Worm (Caenorhabditis elegans) whole organism, young adult: ENCODE measurements around the gene Y39B6A.34.

Experiments
- B0336.3 ChIP-seq: fragments of 200-800 bp; sonication (Bioruptor generic); IDR thresholded peaks from 2 replicates; pipeline ENCODE4 v1.3.6; 2022; ENCODE audit warnings: missing genetic modification characterization, missing compliant biosample characterization
- C06A6.2 ChIP-seq: fragments of 200-800 bp; sonication (Bioruptor generic); conservative IDR thresholded peaks from 2 replicates; pipeline ENCODE4 v1.3.6; 2022; ENCODE audit warnings: missing genetic modification characterization, missing compliant biosample characterization
- D2030.7 ChIP-seq: fragments of 200-800 bp; sonication (Bioruptor generic); IDR thresholded peaks from 2 replicates; pipeline ENCODE4 v1.3.6; 2022; ENCODE audit warnings: missing genetic modification reagents, missing genetic modification characterization, missing compliant biosample characterization
- F22D6.2 ChIP-seq: sonication (generic microtip); optimal IDR thresholded peaks from 2 replicates; lab custom pipeline; 2016; ENCODE audit warnings: mild to moderate bottlenecking, missing genetic modification characterization, missing compliant biosample characterization
- F23B12.7 ChIP-seq: sonication (generic microtip); optimal IDR thresholded peaks from 2 replicates; lab custom pipeline; 2017; ENCODE audit warnings: missing genetic modification characterization, mild to moderate bottlenecking, missing compliant biosample characterization, antibody characterized with exemption, moderate library complexity; ENCODE audit not compliant: insufficient read depth
- F37B4.10 ChIP-seq: fragments of 200-800 bp; sonication (Bioruptor generic); IDR thresholded peaks from 2 replicates; pipeline ENCODE4 v1.3.6; 2022; ENCODE audit warnings: missing genetic modification characterization, missing compliant biosample characterization
- F57A8.1 ChIP-seq: fragments of 200-800 bp; sonication (Bioruptor generic); optimal IDR thresholded peaks from 2 replicates; lab custom pipeline; 2018; ENCODE audit warnings: mild to moderate bottlenecking, missing genetic modification characterization, moderate library complexity, missing compliant biosample characterization
- K11D2.4 ChIP-seq: fragments of 200-800 bp; sonication (Bioruptor generic); IDR thresholded peaks from 2 replicates; pipeline ENCODE4 v1.3.6; 2022; ENCODE audit warnings: missing genetic modification reagents, missing genetic modification characterization, missing compliant biosample characterization
- Y53G8AR.9 ChIP-seq: fragments of 200-800 bp; sonication (Bioruptor generic); conservative IDR thresholded peaks from 2 replicates; pipeline ENCODE4 v1.3.6; 2022; ENCODE audit warnings: missing genetic modification reagents, missing genetic modification characterization, missing compliant biosample characterization
- Y67H2A.10 ChIP-seq: fragments of 200-800 bp; sonication (Bioruptor generic); conservative IDR thresholded peaks from 2 replicates; pipeline ENCODE4 v1.3.6; 2022; ENCODE audit warnings: missing genetic modification reagents, missing genetic modification characterization, missing compliant biosample characterization
- attf-3 ChIP-seq: fragments of 200-800 bp; sonication (Bioruptor generic); conservative IDR thresholded peaks from 2 replicates; pipeline ENCODE4 v1.3.6; 2022; ENCODE audit warnings: missing genetic modification reagents, missing genetic modification characterization, missing compliant biosample characterization
- ccch-3 ChIP-seq: fragments of 200-800 bp; sonication (Bioruptor generic); optimal IDR thresholded peaks from 2 replicates; lab custom pipeline; 2018; ENCODE audit warnings: mild to moderate bottlenecking, missing genetic modification characterization, missing compliant biosample characterization
- cebp-2 ChIP-seq: fragments of 200-800 bp; sonication (Bioruptor generic); IDR thresholded peaks from 2 replicates; pipeline ENCODE4 v1.3.6; 2022; ENCODE audit warnings: missing genetic modification characterization, missing compliant biosample characterization
- ceh-27 ChIP-seq: fragments of 200-800 bp; sonication (Bioruptor generic); optimal IDR thresholded peaks from 2 replicates; lab custom pipeline; 2018; ENCODE audit warnings: mild to moderate bottlenecking, missing genetic modification characterization, moderate library complexity, missing compliant biosample characterization
- egl-44 ChIP-seq: fragments of 200-800 bp; sonication (Bioruptor generic); IDR thresholded peaks from 2 replicates; pipeline ENCODE4 v1.3.6; 2022; ENCODE audit warnings: missing genetic modification reagents, missing genetic modification characterization, missing compliant biosample characterization
- egrh-3 ChIP-seq: fragments of 200-800 bp; sonication (Bioruptor generic); IDR thresholded peaks from 2 replicates; pipeline ENCODE4 v1.3.6; 2022; ENCODE audit warnings: missing genetic modification reagents, missing genetic modification characterization, missing compliant biosample characterization
- ets-4 ChIP-seq: fragments of 200-800 bp; sonication (Bioruptor generic); optimal IDR thresholded peaks from 2 replicates; lab custom pipeline; 2018; ENCODE audit warnings: mild to moderate bottlenecking, missing genetic modification characterization, missing compliant biosample characterization
- gei-17 ChIP-seq: fragments of 200-800 bp; sonication (Bioruptor generic); optimal IDR thresholded peaks from 2 replicates; lab custom pipeline; 2018; ENCODE audit warnings: mild to moderate bottlenecking, missing genetic modification characterization, missing compliant biosample characterization
- hlh-12 ChIP-seq: sonication (generic microtip); optimal IDR thresholded peaks from 2 replicates; lab custom pipeline; 2016; ENCODE audit warnings: missing genetic modification characterization, missing compliant biosample characterization
- hlh-26 ChIP-seq: fragments of 200-800 bp; sonication (Bioruptor generic); conservative IDR thresholded peaks from 2 replicates; pipeline ENCODE4 v1.3.6; 2022; ENCODE audit warnings: missing genetic modification reagents, missing genetic modification characterization, missing compliant biosample characterization
- hmg-1.2 ChIP-seq: fragments of 200-800 bp; sonication (Bioruptor generic); IDR thresholded peaks from 2 replicates; pipeline ENCODE4 v1.3.6; 2022; ENCODE audit warnings: missing genetic modification reagents, missing genetic modification characterization, missing compliant biosample characterization
- let-526 ChIP-seq: fragments of 200-800 bp; sonication (Bioruptor generic); IDR thresholded peaks from 2 replicates; pipeline ENCODE4 v1.3.6; 2022; ENCODE audit warnings: missing genetic modification reagents, missing genetic modification characterization, missing compliant biosample characterization
- lin-26 ChIP-seq: fragments of 200-800 bp; sonication (Bioruptor generic); IDR thresholded peaks from 2 replicates; pipeline ENCODE4 v1.3.6; 2022; ENCODE audit warnings: missing genetic modification reagents, missing genetic modification characterization, missing compliant biosample characterization
- lin-40 ChIP-seq: sonication (generic microtip); optimal IDR thresholded peaks from 2 replicates; lab custom pipeline; 2016; ENCODE audit warnings: missing genetic modification characterization, mild to moderate bottlenecking, missing compliant biosample characterization, missing genotype, missing genetic modification reagents
- lir-1 ChIP-seq: fragments of 200-800 bp; sonication (Bioruptor generic); conservative IDR thresholded peaks from 2 replicates; pipeline ENCODE4 v1.3.6; 2022; ENCODE audit warnings: missing genetic modification reagents, missing genetic modification characterization, missing compliant biosample characterization
- mcd-1 ChIP-seq: fragments of 200-800 bp; sonication (Bioruptor generic); IDR thresholded peaks from 2 replicates; pipeline ENCODE4 v1.3.6; 2022; ENCODE audit warnings: missing genetic modification reagents, missing genetic modification characterization, missing compliant biosample characterization
- mel-28 ChIP-seq: sonication (generic microtip); optimal IDR thresholded peaks from 2 replicates; lab custom pipeline; 2016; ENCODE audit warnings: borderline replicate concordance, mild to moderate bottlenecking, missing genetic modification characterization, missing compliant biosample characterization
- nfya-1 ChIP-seq: sonication (generic microtip); optimal IDR thresholded peaks from 2 replicates; lab custom pipeline; 2017; ENCODE audit warnings: antibody characterized with exemption, missing compliant biosample characterization, missing genetic modification characterization, borderline replicate concordance; ENCODE audit not compliant: insufficient read depth
- nfyb-1 ChIP-seq: fragments of 200-800 bp; sonication (Bioruptor generic); IDR thresholded peaks from 2 replicates; pipeline ENCODE4 v1.3.6; 2022; ENCODE audit warnings: missing genetic modification reagents, missing genetic modification characterization, missing compliant biosample characterization
- nhr-120 ChIP-seq: fragments of 200-800 bp; sonication (Bioruptor generic); IDR thresholded peaks from 2 replicates; pipeline ENCODE4 v1.3.6; 2022; ENCODE audit warnings: missing genetic modification characterization, missing compliant biosample characterization
- pbrm-1 ChIP-seq: fragments of 200-800 bp; sonication (Bioruptor generic); IDR thresholded peaks from 2 replicates; pipeline ENCODE4 v1.3.6; 2022; ENCODE audit warnings: missing genetic modification reagents, missing genetic modification characterization, missing compliant biosample characterization
- snpc-1.1 ChIP-seq: sonication (generic microtip); optimal IDR thresholded peaks from 2 replicates; lab custom pipeline; 2017; ENCODE audit warnings: missing genetic modification characterization, mild to moderate bottlenecking, missing compliant biosample characterization, antibody characterized with exemption, moderate library complexity, missing genotype, missing genetic modification reagents; ENCODE audit not compliant: insufficient read depth
- snpc-1.3 ChIP-seq: sonication (generic microtip); optimal IDR thresholded peaks from 2 replicates; lab custom pipeline; 2017; ENCODE audit warnings: missing genetic modification characterization, mild to moderate bottlenecking, missing compliant biosample characterization, antibody characterized with exemption, moderate library complexity, missing genotype, missing genetic modification reagents; ENCODE audit not compliant: insufficient read depth
- snpc-3.4 ChIP-seq: sonication (generic microtip); optimal IDR thresholded peaks from 2 replicates; lab custom pipeline; 2017; ENCODE audit warnings: missing genetic modification characterization, mild to moderate bottlenecking, missing compliant biosample characterization, antibody characterized with exemption, moderate library complexity, missing genotype, missing genetic modification reagents
- tbp1 ChIP-seq: fragments of 200-800 bp; sonication (Bioruptor generic); optimal IDR thresholded peaks from 2 replicates; lab custom pipeline; 2018; ENCODE audit warnings: mild to moderate bottlenecking, missing genetic modification characterization, missing compliant biosample characterization
- zfh-2 ChIP-seq: fragments of 200-800 bp; sonication (Bioruptor generic); conservative IDR thresholded peaks from 2 replicates; pipeline ENCODE4 v1.3.6; 2022; ENCODE audit warnings: missing genetic modification reagents, missing genetic modification characterization, missing compliant biosample characterization
- zim-3 ChIP-seq: sonication (generic microtip); optimal IDR thresholded peaks from 2 replicates; lab custom pipeline; 2017; ENCODE audit warnings: mild to moderate bottlenecking, missing genetic modification characterization, moderate library complexity, missing compliant biosample characterization
- ztf-18 ChIP-seq: sonication (generic microtip); optimal IDR thresholded peaks from 2 replicates; lab custom pipeline; 2016; ENCODE audit warnings: missing genotype, mild to moderate bottlenecking, missing genetic modification characterization, missing compliant biosample characterization
- ztf-25 ChIP-seq: fragments of 200-800 bp; sonication (Bioruptor generic); IDR thresholded peaks from 2 replicates; pipeline ENCODE4 v1.3.6; 2022; ENCODE audit warnings: missing genetic modification reagents, missing genetic modification characterization, missing compliant biosample characterization

Gene Y39B6A.34

DNA sequence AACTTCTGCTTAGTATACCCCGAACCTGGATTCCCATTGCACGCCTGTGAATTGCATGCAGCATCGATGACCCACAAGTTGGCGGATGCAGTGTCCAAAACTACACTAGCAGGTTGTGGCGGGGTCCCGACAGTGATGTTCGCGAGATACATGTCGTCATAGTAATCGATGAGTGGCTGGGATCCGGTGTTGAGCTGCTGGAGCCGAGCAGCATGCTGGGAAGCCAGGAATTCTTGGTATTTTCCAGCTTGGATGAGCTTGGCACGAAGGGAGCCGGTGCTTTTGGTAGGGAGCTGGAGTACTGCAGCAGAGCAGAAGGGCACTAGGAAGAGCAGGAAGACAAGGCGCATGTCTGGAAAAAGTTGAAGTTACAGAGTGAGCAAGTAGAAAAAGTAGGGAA lies 41.4 kb downstream of the Y39B6A.34 start, which contains the start of gene asp-16:
asp-16 (minus strand) TSS at position 350 of the 400 bp plus-strand sequence.
- TF ChIP-seq F22D6.2 (tag; lab: Kevin White, UChicago) (no peak), ccch-3 (GFP tag; lab: Kevin White, UChicago) (no peak), egrh-3 (GFP tag; lab: Robert Waterston, UW) (peak; percentile 41; the same call in 1 of the 2 replicates), zfh-2 (GFP tag; lab: Robert Waterston, UW) (peak; percentile 68)

DNA sequence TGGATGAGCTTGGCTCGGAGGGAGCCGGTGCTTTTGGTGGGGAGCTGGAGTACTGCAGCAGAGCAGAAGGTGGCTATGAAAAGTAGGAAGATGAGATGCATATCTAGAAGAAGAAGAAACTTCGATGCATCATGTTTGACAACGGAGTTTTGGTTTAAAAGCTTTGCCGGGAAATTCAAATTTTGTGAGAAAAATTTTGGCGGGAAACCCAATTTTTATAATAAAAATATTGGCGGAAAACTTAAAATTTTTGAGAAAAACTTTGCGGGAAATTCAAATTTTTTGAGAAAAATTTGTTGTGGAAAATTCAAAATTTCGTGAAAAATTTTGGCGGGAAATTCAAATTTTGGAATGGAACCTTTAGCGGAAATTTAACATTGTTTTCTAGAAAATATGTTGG lies 43.9 kb downstream of the Y39B6A.34 start, which contains the start of gene asp-15:
asp-15 (minus strand) TSS at position 101 of the 400 bp plus-strand sequence.
- TF ChIP-seq nhr-120 (no peak), lin-26 (GFP tag; lab: Robert Waterston, UW) (0 out of 2 replicates have a peak, but pooled peaks have one; percentile 12)

DNA sequence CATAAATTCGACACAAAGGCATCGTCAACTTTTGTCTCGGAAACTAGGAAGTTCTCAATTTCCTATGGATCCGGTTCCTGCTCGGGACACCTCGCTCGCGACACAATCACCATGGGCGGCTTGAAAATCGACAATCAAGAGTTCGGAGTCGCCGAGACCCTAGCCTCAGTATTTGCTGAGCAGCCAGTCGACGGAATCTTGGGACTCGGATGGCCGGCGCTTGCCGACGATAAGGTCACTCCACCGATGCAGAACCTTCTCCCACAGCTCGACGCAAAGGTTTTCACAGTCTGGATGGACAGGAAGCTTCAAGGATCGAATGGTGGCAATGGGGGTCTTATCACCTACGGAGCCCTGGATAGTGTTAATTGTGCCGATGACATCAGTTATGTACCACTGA lies 46.6 kb downstream of the Y39B6A.34 start:
- TF ChIP-seq zfh-2 (GFP tag; lab: Robert Waterston, UW) (peak; percentile 73), mcd-1 (GFP tag; lab: Robert Waterston, UW) (0 out of 2 replicates have a peak, but pooled peaks have one; percentile 11), zim-3 (tag; lab: Kevin White, UChicago) (no peak)

DNA sequence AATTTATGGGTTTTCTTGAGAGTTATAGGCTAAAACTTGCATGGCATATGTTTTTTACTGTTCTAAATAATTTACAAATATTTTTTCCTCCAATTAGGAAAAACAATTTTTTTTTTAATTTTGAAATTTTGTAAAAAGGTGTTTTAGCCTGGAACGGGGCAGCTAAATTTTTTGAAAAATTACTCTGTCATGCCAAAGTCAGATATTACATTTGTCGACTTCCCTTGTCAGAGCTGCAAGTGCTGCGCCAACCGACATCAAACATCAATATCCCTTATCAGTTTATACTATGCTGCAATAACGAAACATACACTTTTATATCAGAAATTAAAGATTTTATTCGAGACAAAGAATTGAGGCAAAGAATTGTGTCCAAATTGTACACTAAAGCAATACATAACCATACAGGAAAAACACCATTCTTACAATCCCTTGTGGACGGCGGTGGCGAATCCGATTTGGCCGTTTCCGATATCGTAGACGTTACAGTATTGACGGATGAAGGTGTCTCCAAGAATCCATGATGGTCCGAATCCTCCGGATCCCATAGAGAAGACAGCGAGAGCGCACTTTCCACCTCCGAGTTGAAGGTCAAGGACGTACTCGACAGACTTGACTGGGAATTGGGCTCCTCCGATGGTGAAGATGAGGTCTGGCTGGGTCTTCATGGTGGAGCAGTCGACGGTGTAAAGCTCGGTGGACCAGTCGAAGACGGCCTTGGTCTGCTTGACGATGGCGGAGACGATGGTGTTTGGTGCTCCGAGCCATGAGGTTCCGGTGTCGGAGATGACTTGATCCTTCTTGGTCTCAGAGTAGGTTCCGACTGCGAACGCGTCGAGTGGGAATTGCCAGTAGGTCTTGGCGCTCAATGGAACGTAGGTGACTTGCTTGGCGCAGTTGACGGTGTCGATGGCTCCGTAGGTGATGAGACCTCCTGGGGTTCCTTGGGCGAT lies 48.6 kb downstream of the Y39B6A.34 start:
- TF ChIP-seq ceh-27 (GFP tag; lab: Kevin White, UChicago) (no peak), F23B12.7 (tag; lab: Kevin White, UChicago) (peak; percentile 27), snpc-1.1 (tag; lab: Kevin White, UChicago) (no peak), mel-28 (tag; lab: Kevin White, UChicago) (no peak), nfyb-1 (GFP tag; lab: Robert Waterston, UW) (no peak), cebp-2 (GFP tag; lab: Robert Waterston, UW) (no peak), ztf-25 (GFP tag; lab: Robert Waterston, UW) (no peak), ztf-18 (tag; lab: Kevin White, UChicago) (no peak), zfh-2 (GFP tag; lab: Robert Waterston, UW) (peak; percentile 70; the same call in 1 of the 2 replicates), K11D2.4 (GFP tag; lab: Robert Waterston, UW) (no peak), tbp1 (GFP tag; lab: Kevin White, UChicago) (no peak), Y67H2A.10 (no peak), hlh-26 (no peak), hmg-1.2 (no peak), nfya-1 (tag; lab: Kevin White, UChicago) (no peak), pbrm-1 (GFP tag; lab: Robert Waterston, UW) (peak; percentile 39; the same call in 1 of the 2 replicates), gei-17 (no peak), C06A6.2 (GFP tag; lab: Robert Waterston, UW) (no peak), B0336.3 (GFP tag; lab: Robert Waterston, UW) (peak; percentile 56; the same call in 1 of the 2 replicates), snpc-1.3 (no peak), D2030.7 (GFP tag; lab: Robert Waterston, UW) (no peak), lin-40 (tag; lab: Kevin White, UChicago) (no peak), attf-3 (GFP tag; lab: Robert Waterston, UW) (no peak), F57A8.1 (GFP tag; lab: Kevin White, UChicago) (no peak), egl-44 (GFP tag; lab: Robert Waterston, UW) (0 out of 2 replicates have a peak, but pooled peaks have one; percentile 9), let-526 (no peak), F37B4.10 (GFP tag; lab: Robert Waterston, UW) (no peak), ets-4 (GFP tag; lab: Kevin White, UChicago) (no peak), Y53G8AR.9 (GFP tag; lab: Robert Waterston, UW) (0 out of 2 replicates have a peak, but pooled peaks have one; percentile 52), nhr-120 (no peak), lir-1 (no peak), snpc-3.4 (tag; lab: Kevin White, UChicago) (no peak), hlh-12 (no peak)
